Fruit fly (Drosophila melanogaster): ENCODE results near the gene CG11035.

Gene CG11035

dm6 chr3R:8032923-8033478 is at the start of gene CG11035, which contains the start of gene unc-45 (continued):
- TF ChIP-seq Opbp (GFP tag; IDR thresholded peaks at IDR 0.05; ENCODE audit: partially characterized antibody) (peak; percentile 58; the same call in 2 of the 3 replicates), CG10565 (GFP tag; optimal IDR thresholded peaks at IDR 0.05) (no peak), repo (GFP tag; optimal IDR thresholded peaks at IDR 0.05) (no peak), caup (GFP tag; optimal IDR thresholded peaks at IDR 0.05; ENCODE audit: severe bottlenecking) (no peak), CG34422 (GFP tag; IDR thresholded peaks at IDR 0.05) (peak; percentile 42; the same call in 1 of the 3 replicates), CG17568 (GFP tag; optimal IDR thresholded peaks at IDR 0.05) (no peak), Dek (tag; optimal IDR thresholded peaks at IDR 0.05) (peak; percentile 22), Myb (GFP tag; optimal IDR thresholded peaks at IDR 0.05) (no peak), CG10431 (GFP tag; optimal IDR thresholded peaks at IDR 0.05) (peak; percentile 16), CG9876 (GFP tag; optimal IDR thresholded peaks at IDR 0.05) (no peak), mld (GFP tag; IDR thresholded peaks at IDR 0.05; ENCODE audit: partially characterized antibody) (0 out of 3 replicates have a peak, but pooled peaks have one; percentile 56), CG33557 (GFP tag; optimal IDR thresholded peaks at IDR 0.05) (no peak), CG2129 (GFP tag; IDR thresholded peaks at IDR 0.05; ENCODE audit: partially characterized antibody) (peak; percentile 45; the same call in 1 of the 2 replicates), Mad (GFP tag; optimal IDR thresholded peaks at IDR 0.05) (no peak), trem (tag; optimal IDR thresholded peaks at IDR 0.05) (peak; percentile 41), Tbp (GFP tag; optimal IDR thresholded peaks at IDR 0.05) (no peak), Fer1 (GFP tag; optimal IDR thresholded peaks at IDR 0.05) (peak; percentile 31), CG6689 (GFP tag; IDR thresholded peaks at IDR 0.05) (peak; percentile 55), CG5180 (GFP tag; optimal IDR thresholded peaks at IDR 0.05) (no peak), Sox102F (GFP tag; optimal IDR thresholded peaks at IDR 0.05) (no peak), Blimp-1 (GFP tag; optimal IDR thresholded peaks at IDR 0.05) (peak; percentile 43), Pdp1 (GFP tag; optimal IDR thresholded peaks at IDR 0.05) (peak; percentile 37 to 96), CG12942 (GFP tag; optimal IDR thresholded peaks at IDR 0.05) (no peak), CG31441 (GFP tag; IDR thresholded peaks at IDR 0.05) (peak; percentile 60), CG1603 (tag; optimal IDR thresholded peaks at IDR 0.05) (no peak), vnd (GFP tag; IDR thresholded peaks at IDR 0.05; ENCODE audit: partially characterized antibody) (peak; percentile 61; the same call in 2 of the 3 replicates), emc (GFP tag; optimal IDR thresholded peaks at IDR 0.05) (no peak), Lhr (GFP tag; optimal IDR thresholded peaks at IDR 0.05) (peak; percentile 35), Fer2 (tag; optimal IDR thresholded peaks at IDR 0.05) (peak; percentile 38), ssp (GFP tag; IDR thresholded peaks at IDR 0.05) (no peak), Meics (GFP tag; optimal IDR thresholded peaks at IDR 0.05) (no peak), BEAF-32 (GFP tag; optimal IDR thresholded peaks at IDR 0.05) (peak; percentile 86), ara (GFP tag; IDR thresholded peaks at IDR 0.05) (no peak), CG9437 (GFP tag; optimal IDR thresholded peaks at IDR 0.05) (peak; percentile 90), odd (GFP tag; optimal IDR thresholded peaks at IDR 0.05) (no peak), oc (tag; optimal IDR thresholded peaks at IDR 0.05) (no peak), CG15479 (GFP tag; optimal IDR thresholded peaks at IDR 0.05) (no peak), nmo (GFP tag; optimal IDR thresholded peaks at IDR 0.05) (peak; percentile 71), hbn (GFP tag; IDR thresholded peaks at IDR 0.05; ENCODE audit: partially characterized antibody) (peak; percentile 71), br (optimal IDR thresholded peaks at IDR 0.05) (no peak), CG7372 (GFP tag; IDR thresholded peaks at IDR 0.05) (no peak), Ssrp (tag; optimal IDR thresholded peaks at IDR 0.05) (no peak), CG14014 (GFP tag; IDR thresholded peaks at IDR 0.05) (no peak), Fer3 (tag; optimal IDR thresholded peaks at IDR 0.05) (no peak), CG8478 (optimal IDR thresholded peaks at IDR 0.05) (no peak), CG1647 (GFP tag; optimal IDR thresholded peaks at IDR 0.05) (no peak), twi (tag; optimal IDR thresholded peaks at IDR 0.05) (peak; percentile 39), CG12236 (GFP tag; optimal IDR thresholded peaks at IDR 0.05) (no peak), dpn (GFP tag; optimal IDR thresholded peaks at IDR 0.05) (peak; percentile 17 to 50)
